Fruit fly (Drosophila melanogaster) whole organism, wandering third instar larva: Measurements from ENCODE around the gene Reg-2.
A peak's percentile ranks its signal among the peaks of the same experiment; 100 is the strongest.

Experiments
- CG9705 ChIP-seq: fragments of 200-800 bp; sonication (Bioruptor generic); optimal IDR thresholded peaks from 2 replicates; lab custom pipeline; 2018; ENCODE audit warnings: missing biosample characterization, mild to moderate bottlenecking, missing genetic modification characterization
- N ChIP-seq: fragments of >200 bp; optimal IDR thresholded peaks from 2 replicates; lab custom pipeline; 2018; ENCODE audit warnings: missing biosample characterization, missing external identifiers, missing genetic modification characterization
- Rel ChIP-seq, 2 experiments: fragments of 200-800 bp; sonication (Bioruptor generic) in 1 of 2; optimal IDR thresholded peaks; 2 replicates in 1 of 2; 3 replicates in 1 of 2; lab custom pipeline; 2016 to 2019; ENCODE audit warnings: mild to moderate bottlenecking in 2 of 2, missing biosample characterization in 2 of 2, missing genetic modification characterization in 2 of 2, moderate library complexity in 1 of 2
- brk ChIP-seq: fragments of 200-800 bp; sonication (Bioruptor generic); optimal IDR thresholded peaks from 2 replicates; lab custom pipeline; 2016; ENCODE audit warnings: missing biosample characterization, mild to moderate bottlenecking, missing genetic modification characterization
- h ChIP-seq: fragments of 200-800 bp; sonication (Bioruptor generic); optimal IDR thresholded peaks from 3 replicates; lab custom pipeline; 2016; ENCODE audit warnings: missing biosample characterization, mild to moderate bottlenecking, missing genetic modification characterization
- jim ChIP-seq: fragments of 175-275, 200-325 bp; sonication (Bioruptor generic); optimal IDR thresholded peaks from 2 replicates; lab custom pipeline; 2016; ENCODE audit warnings: missing biosample characterization, mild to moderate bottlenecking, missing genetic modification characterization
- lola ChIP-seq: fragments of >200 bp; optimal IDR thresholded peaks from 2 replicates; lab custom pipeline; 2017; ENCODE audit warnings: missing biosample characterization, missing genetic modification characterization
- psq ChIP-seq: fragments of 200-800 bp; sonication (Bioruptor generic); optimal IDR thresholded peaks from 3 replicates; lab custom pipeline; 2017; ENCODE audit warnings: missing biosample characterization, mild to moderate bottlenecking, missing genetic modification characterization, moderate library complexity
- sv ChIP-seq: fragments of 200-800 bp; sonication (Bioruptor generic); optimal IDR thresholded peaks from 3 replicates; lab custom pipeline; 2016; ENCODE audit warnings: missing biosample characterization, missing genetic modification characterization
- tai ChIP-seq: sonication (Bioruptor generic); optimal IDR thresholded peaks from 2 replicates; lab custom pipeline; 2016; ENCODE audit warnings: missing biosample characterization, missing genetic modification characterization
- usp ChIP-seq: fragments of >200 bp; optimal IDR thresholded peaks from 2 replicates; lab custom pipeline; 2017; ENCODE audit warnings: missing biosample characterization, missing genetic modification characterization
- woc ChIP-seq: sonication (Bioruptor generic); optimal IDR thresholded peaks from 2 replicates; lab custom pipeline; 2016; ENCODE audit warnings: missing biosample characterization, mild to moderate bottlenecking, missing genetic modification characterization

DNA sequence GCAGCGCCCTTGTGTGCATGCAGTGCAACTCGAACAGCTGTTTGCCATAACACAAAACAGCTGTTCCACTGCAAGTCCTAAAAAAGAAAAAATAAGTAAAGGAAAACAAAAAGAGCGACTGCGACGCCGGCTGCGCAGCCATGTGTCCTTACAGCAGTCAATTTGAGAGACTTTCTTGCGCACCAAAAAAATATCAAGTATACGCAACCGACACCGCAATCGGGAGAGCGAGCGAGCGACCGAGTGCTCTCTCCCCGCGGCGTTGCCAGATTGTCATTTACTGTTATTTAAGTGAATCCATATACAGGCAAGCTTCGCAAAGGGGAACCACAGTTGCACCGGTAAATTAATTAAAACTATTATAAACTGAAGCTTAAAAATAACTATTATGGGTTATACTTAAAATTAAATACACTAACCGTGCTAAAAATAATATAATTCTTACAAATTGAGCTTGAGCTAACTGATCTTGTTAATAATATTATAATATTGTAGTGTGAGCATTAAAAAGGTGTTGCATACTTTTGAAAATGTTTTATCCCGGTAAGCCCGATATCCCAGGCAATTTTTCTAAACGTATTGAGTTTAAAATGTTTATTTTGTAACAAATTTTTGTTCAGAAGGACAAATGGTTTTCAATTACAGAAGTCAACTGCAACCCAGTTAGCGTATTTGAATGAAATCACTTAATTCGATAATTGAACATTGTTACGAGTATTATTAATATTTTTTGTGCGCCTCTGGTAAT is 23.7 kb upstream of the Reg-2 start:
- TF ChIP-seq CG9705 (no peak), lola (GFP tag; lab: Kevin White, UChicago) (no peak), sv (GFP tag; lab: Kevin White, UChicago) (peak; percentile 44), h (GFP tag; lab: Kevin White, UChicago) (no peak), usp (GFP tag; lab: Kevin White, UChicago) (no peak), psq (GFP tag; lab: Kevin White, UChicago) (peak; percentile 4), N (GFP tag; lab: Kevin White, UChicago) (no peak), brk (GFP tag; lab: Kevin White, UChicago) (no peak), jim (GFP tag; lab: Kevin White, UChicago) (no peak), woc (peak; percentile 6), Rel (GFP tag; optimal IDR thresholded peaks at IDR 0.05; lab: Kevin White, UChicago) (no peak), Rel (tag; optimal IDR thresholded peaks at IDR 0.05; lab: Kevin White, UChicago) (no peak), tai (GFP tag; lab: Kevin White, UChicago) (no peak)
